Worm (Caenorhabditis elegans) whole organism, L4 larva: ENCODE measurements around the gene srj-10.

Source experiments
- attf-4 ChIP-seq: sonication (generic microtip); optimal IDR thresholded peaks from 3 replicates; lab custom pipeline; 2017; ENCODE audit warnings: missing biosample characterization, missing genetic modification characterization
- ceh-82 ChIP-seq: sonication (generic microtip); optimal IDR thresholded peaks from 2 replicates; lab custom pipeline; 2017; ENCODE audit warnings: missing biosample characterization, missing genetic modification characterization
- ctbp-1 ChIP-seq: fragments of 200-800 bp; sonication (Bioruptor generic); IDR thresholded peaks from 2 replicates; pipeline ENCODE4 v1.3.6; 2022; ENCODE audit warnings: missing genetic modification reagents, missing genetic modification characterization, missing compliant biosample characterization
- dmd-9 ChIP-seq: fragments of 200-800 bp; sonication (Bioruptor generic); IDR thresholded peaks from 2 replicates; pipeline ENCODE4 v1.3.6; 2022; ENCODE audit warnings: missing genetic modification reagents, missing genetic modification characterization, missing compliant biosample characterization
- jun-1 ChIP-seq: fragments of 150-350 bp; optimal IDR thresholded peaks from 2 replicates; lab custom pipeline; 2014; ENCODE audit warnings: missing biosample characterization, missing genetic modification reagents, missing genetic modification characterization
- lin-13 ChIP-seq: fragments of 150-350 bp; optimal IDR thresholded peaks from 2 replicates; lab custom pipeline; 2014; ENCODE audit warnings: missing biosample characterization, missing genetic modification reagents, missing genetic modification characterization
- lir-3 ChIP-seq: sonication (generic microtip); optimal IDR thresholded peaks from 2 replicates; lab custom pipeline; 2016; ENCODE audit warnings: mild to moderate bottlenecking, missing genetic modification characterization, missing compliant biosample characterization
- nhr-77 ChIP-seq: fragments of 150-350 bp; optimal IDR thresholded peaks from 2 replicates; lab custom pipeline; 2014; ENCODE audit warnings: missing biosample characterization, missing genetic modification characterization
- sdz-12 ChIP-seq: fragments of 200-800 bp; sonication (Bioruptor generic); optimal IDR thresholded peaks from 2 replicates; lab custom pipeline; 2018; ENCODE audit warnings: mild to moderate bottlenecking, missing genetic modification characterization, missing compliant biosample characterization

DNA sequence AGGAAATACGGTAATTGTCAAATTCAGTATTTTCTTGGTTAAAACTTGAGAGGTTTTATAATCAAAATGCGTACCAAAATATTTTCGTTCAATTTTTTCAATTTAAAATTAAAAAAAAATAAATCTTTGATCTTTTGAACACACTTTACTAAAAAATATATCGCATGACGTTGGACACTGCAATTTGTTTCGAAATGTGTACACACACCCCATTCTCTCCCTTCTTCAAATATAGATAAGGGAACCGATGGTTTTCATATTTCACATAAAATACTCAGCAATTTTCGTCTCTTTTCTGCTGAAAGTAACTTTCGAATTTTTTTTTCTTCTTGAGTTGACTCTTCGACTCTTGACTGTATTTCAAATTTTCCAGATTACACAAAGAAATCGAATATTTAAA lies 47.7 kb upstream of the srj-10 start:
- no peak for TF ChIP-seq ceh-82 (tag; lab: Kevin White, UChicago)
- no peak for TF ChIP-seq lir-3 (tag; lab: Kevin White, UChicago)
- TF ChIP-seq lin-13 (GFP tag; lab: Kevin White, UChicago): no peak
- TF ChIP-seq jun-1 (tag; lab: Kevin White, UChicago): no peak
- TF ChIP-seq nhr-77 (tag; lab: Kevin White, UChicago): no peak
- no peak for TF ChIP-seq dmd-9 (GFP tag; lab: Robert Waterston, UW)
- no peak for TF ChIP-seq sdz-12 (GFP tag; lab: Kevin White, UChicago)
- TF ChIP-seq attf-4 (tag; lab: Kevin White, UChicago): no peak
- no peak for TF ChIP-seq ctbp-1 (GFP tag; lab: Robert Waterston, UW)
